Worm (Caenorhabditis elegans) whole organism, L4 larva: Measurements from ENCODE around the gene ZK355.2.

ENCODE experiments used
- D1046.2 ChIP-seq: fragments of 200-800 bp; sonication (Bioruptor generic); IDR thresholded peaks from 2 replicates; pipeline ENCODE4 v1.3.6; 2022; ENCODE audit warnings: missing genetic modification characterization, missing compliant biosample characterization
- F10B5.3 ChIP-seq: sonication (generic microtip); optimal IDR thresholded peaks from 2 replicates; lab custom pipeline; 2016; ENCODE audit warnings: mild to moderate bottlenecking, missing genetic modification characterization, missing compliant biosample characterization
- T26A8.4 ChIP-seq: fragments of 200-800 bp; sonication (Bioruptor generic); IDR thresholded peaks from 2 replicates; pipeline ENCODE4 v1.3.6; 2022; ENCODE audit warnings: missing genetic modification characterization, missing compliant biosample characterization
- Y48G9A.11 ChIP-seq: fragments of 200-800 bp; sonication (Bioruptor generic); IDR thresholded peaks from 2 replicates; pipeline ENCODE4 v1.3.6; 2022; ENCODE audit warnings: missing genetic modification reagents, missing genetic modification characterization, missing compliant biosample characterization
- Y75B8A.6 ChIP-seq: fragments of 200-800 bp; sonication (Bioruptor generic); IDR thresholded peaks from 2 replicates; pipeline ENCODE4 v1.3.6; 2022; ENCODE audit warnings: missing genetic modification reagents, missing genetic modification characterization, missing compliant biosample characterization
- aly-2 ChIP-seq: sonication (generic microtip); optimal IDR thresholded peaks from 2 replicates; lab custom pipeline; 2018; ENCODE audit warnings: missing biosample characterization, missing genetic modification characterization
- arid-1 ChIP-seq: fragments of 200-800 bp; sonication (Bioruptor generic); conservative IDR thresholded peaks from 2 replicates; pipeline ENCODE4 v1.3.6; 2022; ENCODE audit warnings: missing genetic modification reagents, missing genetic modification characterization, missing compliant biosample characterization
- ceh-32 ChIP-seq: sonication (generic microtip); optimal IDR thresholded peaks from 2 replicates; lab custom pipeline; 2016; ENCODE audit warnings: mild to moderate bottlenecking, missing genetic modification characterization, missing compliant biosample characterization; ENCODE audit not compliant: poor library complexity
- ceh-62 ChIP-seq: sonication (generic microtip); optimal IDR thresholded peaks from 2 replicates; lab custom pipeline; 2017; ENCODE audit warnings: missing biosample characterization, missing genetic modification characterization
- cey-2 ChIP-seq: sonication (generic microtip); optimal IDR thresholded peaks from 3 replicates; lab custom pipeline; 2017; ENCODE audit warnings: missing genetic modification characterization, mild to moderate bottlenecking, missing compliant biosample characterization, antibody characterized with exemption, borderline replicate concordance; ENCODE audit not compliant: insufficient read depth
- daf-12 ChIP-seq: fragments of 150-350 bp; optimal IDR thresholded peaks from 2 replicates; lab custom pipeline; 2014; ENCODE audit warnings: missing biosample characterization, missing genetic modification reagents, missing genetic modification characterization
- daf-19 ChIP-seq: fragments of 200-800 bp; sonication (Bioruptor generic); conservative IDR thresholded peaks from 2 replicates; pipeline ENCODE4 v1.3.6; 2022; ENCODE audit warnings: missing genetic modification characterization, missing compliant biosample characterization
- daf-8 ChIP-seq: fragments of 200-800 bp; sonication (Bioruptor generic); IDR thresholded peaks from 2 replicates; pipeline ENCODE4 v1.3.6; 2022; ENCODE audit warnings: missing genetic modification characterization, missing compliant biosample characterization
- dmd-6 ChIP-seq: fragments of 200-800 bp; sonication (Bioruptor generic); IDR thresholded peaks from 2 replicates; pipeline ENCODE4 v1.3.6; 2022; ENCODE audit warnings: missing genetic modification reagents, missing genetic modification characterization, missing compliant biosample characterization
- dmd-8 ChIP-seq: fragments of 200-800 bp; sonication (Bioruptor generic); IDR thresholded peaks from 2 replicates; pipeline ENCODE4 v1.3.6; 2022; ENCODE audit warnings: missing genetic modification characterization, missing compliant biosample characterization
- duxl-1 ChIP-seq: sonication (generic microtip); optimal IDR thresholded peaks from 2 replicates; lab custom pipeline; 2016; ENCODE audit warnings: mild to moderate bottlenecking, missing genetic modification characterization, moderate library complexity, missing compliant biosample characterization; ENCODE audit not compliant: poor library complexity
- dve-1 ChIP-seq: sonication (generic microtip); optimal IDR thresholded peaks from 2 replicates; lab custom pipeline; 2017; ENCODE audit warnings: antibody characterized with exemption, mild to moderate bottlenecking, missing genetic modification characterization, missing compliant biosample characterization; ENCODE audit not compliant: insufficient read depth
- egl-43 ChIP-seq: fragments of 200-800 bp; sonication (Bioruptor generic); IDR thresholded peaks from 2 replicates; pipeline ENCODE4 v1.3.6; 2022; ENCODE audit warnings: missing genetic modification reagents, missing genetic modification characterization, missing compliant biosample characterization
- gei-8 ChIP-seq: fragments of 200-800 bp; sonication (Bioruptor generic); optimal IDR thresholded peaks from 2 replicates; lab custom pipeline; 2018; ENCODE audit warnings: mild to moderate bottlenecking, missing genetic modification characterization, missing compliant biosample characterization
- hlh-11 ChIP-seq: fragments of 200-800 bp; sonication (Bioruptor generic); optimal IDR thresholded peaks from 2 replicates; lab custom pipeline; 2018; ENCODE audit warnings: mild to moderate bottlenecking, missing genetic modification characterization, missing compliant biosample characterization
- hlh-30 ChIP-seq: sonication (generic microtip); optimal IDR thresholded peaks from 2 replicates; lab custom pipeline; 2017; ENCODE audit warnings: antibody characterized with exemption, mild to moderate bottlenecking, missing genetic modification characterization, missing compliant biosample characterization; ENCODE audit not compliant: insufficient read depth
- jun-1 ChIP-seq: fragments of 150-350 bp; optimal IDR thresholded peaks from 2 replicates; lab custom pipeline; 2014; ENCODE audit warnings: missing biosample characterization, missing genetic modification reagents, missing genetic modification characterization
- lim-7 ChIP-seq: fragments of 200-800 bp; sonication (Bioruptor generic); IDR thresholded peaks from 2 replicates; pipeline ENCODE4 v1.3.6; 2022; ENCODE audit warnings: missing genetic modification characterization, missing compliant biosample characterization
- lin-38 ChIP-seq: fragments of 200-800 bp; sonication (Bioruptor generic); IDR thresholded peaks from 2 replicates; pipeline ENCODE4 v1.3.6; 2022; ENCODE audit warnings: missing genetic modification reagents, missing genetic modification characterization, missing compliant biosample characterization
- madf-9 ChIP-seq: fragments of 200-800 bp; sonication (Bioruptor generic); conservative IDR thresholded peaks from 2 replicates; pipeline ENCODE4 v1.3.6; 2022; ENCODE audit warnings: missing genetic modification reagents, missing genetic modification characterization, missing compliant biosample characterization
- mep-1 ChIP-seq: fragments of 150-350 bp; sonication (generic microtip); optimal IDR thresholded peaks from 3 replicates; lab custom pipeline; 2014; ENCODE audit warnings: missing biosample characterization, missing genetic modification characterization
- mxl-3 ChIP-seq: fragments of 200-800 bp; sonication (Bioruptor generic); optimal IDR thresholded peaks from 2 replicates; lab custom pipeline; 2018; ENCODE audit warnings: mild to moderate bottlenecking, missing genetic modification characterization, missing compliant biosample characterization
- nhr-10 ChIP-seq: fragments of 150-350 bp; optimal IDR thresholded peaks from 2 replicates; lab custom pipeline; 2014; ENCODE audit warnings: missing biosample characterization, missing genetic modification characterization
- nhr-102 ChIP-seq: sonication (generic microtip); optimal IDR thresholded peaks from 2 replicates; lab custom pipeline; 2016; ENCODE audit warnings: mild to moderate bottlenecking, missing genetic modification characterization, moderate library complexity, missing compliant biosample characterization
- nhr-237 ChIP-seq: sonication (generic microtip); optimal IDR thresholded peaks from 2 replicates; lab custom pipeline; 2017; ENCODE audit warnings: missing biosample characterization, missing genetic modification characterization
- nhr-25 ChIP-seq: sonication (generic microtip); optimal IDR thresholded peaks from 2 replicates; lab custom pipeline; 2017; ENCODE audit warnings: missing genetic modification characterization, mild to moderate bottlenecking, missing compliant biosample characterization, antibody characterized with exemption, moderate library complexity, borderline replicate concordance; ENCODE audit not compliant: insufficient read depth
- nhr-41 ChIP-seq: fragments of 200-800 bp; sonication (Bioruptor generic); IDR thresholded peaks from 2 replicates; pipeline ENCODE4 v1.3.6; 2022; ENCODE audit warnings: missing genetic modification reagents, missing genetic modification characterization, missing compliant biosample characterization
- nhr-42 ChIP-seq: fragments of 200-800 bp; sonication (Bioruptor generic); IDR thresholded peaks from 2 replicates; pipeline ENCODE4 v1.3.6; 2022; ENCODE audit warnings: missing genetic modification characterization, missing compliant biosample characterization
- nhr-6 ChIP-seq: fragments of 150-350 bp; optimal IDR thresholded peaks from 2 replicates; lab custom pipeline; 2014; ENCODE audit warnings: missing biosample characterization, missing genetic modification characterization
- nhr-77 ChIP-seq: fragments of 150-350 bp; optimal IDR thresholded peaks from 2 replicates; lab custom pipeline; 2014; ENCODE audit warnings: missing biosample characterization, missing genetic modification characterization
- pha-4 ChIP-seq, 2 experiments: fragments of 150-350 bp in 1 of 2; fragments of 200-800 bp in 1 of 2; sonication (Bioruptor generic) in 1 of 2; IDR thresholded peaks in 1 of 2; optimal IDR thresholded peaks in 1 of 2; 2 replicates each; pipeline versions ENCODE4 v1.3.6 to Lab custom; 2014 to 2022; ENCODE audit warnings: missing genetic modification characterization in 2 of 2, missing genetic modification reagents in 2 of 2, missing biosample characterization in 1 of 2, missing compliant biosample characterization in 1 of 2
- pqm-1 ChIP-seq: sonication (generic microtip); optimal IDR thresholded peaks from 2 replicates; lab custom pipeline; 2017; ENCODE audit warnings: missing biosample characterization, missing genetic modification characterization
- rbr-2 ChIP-seq: sonication (generic microtip); optimal IDR thresholded peaks from 2 replicates; lab custom pipeline; 2016; ENCODE audit warnings: missing genotype, missing genetic modification characterization, missing compliant biosample characterization
- sdz-12 ChIP-seq: fragments of 200-800 bp; sonication (Bioruptor generic); optimal IDR thresholded peaks from 2 replicates; lab custom pipeline; 2018; ENCODE audit warnings: mild to moderate bottlenecking, missing genetic modification characterization, missing compliant biosample characterization
- snpc-1.2 ChIP-seq: fragments of 200-800 bp; sonication (Bioruptor generic); IDR thresholded peaks from 2 replicates; pipeline ENCODE4 v1.3.6; 2022; ENCODE audit warnings: missing genetic modification reagents, missing genetic modification characterization, missing compliant biosample characterization
- spr-3 ChIP-seq: fragments of 200-800 bp; sonication (Bioruptor generic); optimal IDR thresholded peaks from 2 replicates; lab custom pipeline; 2018; ENCODE audit warnings: mild to moderate bottlenecking, missing genetic modification characterization, missing compliant biosample characterization
- tra-1 ChIP-seq: fragments of 200-800 bp; sonication (Bioruptor generic); IDR thresholded peaks from 2 replicates; pipeline ENCODE4 v1.3.6; 2022; ENCODE audit warnings: missing genetic modification reagents, missing genetic modification characterization, missing compliant biosample characterization
- unc-130 ChIP-seq: sonication (generic microtip); optimal IDR thresholded peaks from 2 replicates; lab custom pipeline; 2016; ENCODE audit warnings: missing genetic modification reagents, missing genetic modification characterization, missing compliant biosample characterization
- unc-62 ChIP-seq, 3 experiments: fragments of 150-350 bp in 1 of 3; sonication (generic microtip); optimal IDR thresholded peaks in 2 of 3; peaks in 1 of 3; 1 replicate in 1 of 3; 2 replicates in 2 of 3; lab custom pipeline; 2014 to 2017; ENCODE audit warnings: missing biosample characterization in 3 of 3, missing genetic modification characterization in 3 of 3, missing genetic modification reagents in 3 of 3, missing genotype in 1 of 3
- vab-7 ChIP-seq: fragments of 200-800 bp; sonication (Bioruptor generic); IDR thresholded peaks from 2 replicates; pipeline ENCODE4 v1.3.6; 2022; ENCODE audit warnings: missing genetic modification reagents, missing genetic modification characterization, missing compliant biosample characterization
- zag-1 ChIP-seq: fragments of 150-350 bp; optimal IDR thresholded peaks from 2 replicates; lab custom pipeline; 2014; ENCODE audit warnings: missing biosample characterization, missing genetic modification characterization
- zfp-2 ChIP-seq: sonication (generic microtip); optimal IDR thresholded peaks from 2 replicates; lab custom pipeline; 2016; ENCODE audit warnings: mild to moderate bottlenecking, missing genetic modification characterization, missing compliant biosample characterization
- zip-11 ChIP-seq: fragments of 200-800 bp; sonication (Bioruptor generic); IDR thresholded peaks from 2 replicates; pipeline ENCODE4 v1.3.6; 2022; ENCODE audit warnings: missing genetic modification characterization, missing compliant biosample characterization
- ztf-7 ChIP-seq: fragments of 150-350 bp; optimal IDR thresholded peaks from 2 replicates; lab custom pipeline; 2014; ENCODE audit warnings: missing biosample characterization, missing genetic modification characterization

Gene ZK355.2

DNA sequence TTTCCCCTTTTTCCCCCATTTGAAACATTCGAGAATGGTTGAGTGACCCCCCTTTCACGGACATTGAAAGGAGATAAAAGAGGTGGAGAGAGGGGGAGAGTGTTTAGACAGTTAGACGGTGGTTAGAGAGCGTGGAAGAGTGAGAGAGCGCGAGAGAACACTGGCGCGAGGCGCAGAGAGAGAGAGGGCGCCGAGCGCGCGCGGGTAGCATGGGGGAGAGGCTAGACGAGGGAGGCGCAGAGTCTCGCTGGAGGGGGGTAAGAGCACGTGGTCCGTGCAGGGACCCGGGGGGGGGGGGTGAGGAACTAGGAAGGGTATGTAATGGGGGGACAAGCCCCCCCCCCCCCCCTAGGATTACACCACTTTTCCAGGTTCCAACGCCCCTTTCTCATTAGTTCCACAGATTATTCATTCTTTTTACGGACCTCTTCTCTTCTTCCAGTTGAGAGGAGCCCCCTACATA, 50.3 kb downstream of the ZK355.2 start (continued):
- TF ChIP-seq spr-3: peak; percentile 91
- peak; percentile 54 for TF ChIP-seq zag-1 (tag; lab: Kevin White, UChicago)
- TF ChIP-seq aly-2 (tag; lab: Kevin White, UChicago): no peak
- TF ChIP-seq nhr-77 (tag; lab: Kevin White, UChicago): peak; percentile 87
- peak; percentile 31 for TF ChIP-seq pqm-1
- TF ChIP-seq ceh-62 (tag; lab: Kevin White, UChicago): no peak
- peak; percentile 29 for TF ChIP-seq ceh-32 (tag; lab: Kevin White, UChicago)
- TF ChIP-seq cey-2 (tag; lab: Kevin White, UChicago): no peak
- peak; percentile 90 for TF ChIP-seq nhr-6 (tag; lab: Kevin White, UChicago)
- TF ChIP-seq pha-4 (GFP tag; IDR thresholded peaks at IDR 0.05; lab: Robert Waterston, UW): peak; percentile 100
- TF ChIP-seq pha-4 (tag; optimal IDR thresholded peaks at IDR 0.05; lab: Kevin White, UChicago): peak; percentile 2
- TF ChIP-seq dve-1 (tag; lab: Kevin White, UChicago): peak; percentile 98
- TF ChIP-seq nhr-41: peak; percentile 97
- TF ChIP-seq vab-7 (GFP tag; lab: Robert Waterston, UW): peak; percentile 83
- TF ChIP-seq daf-12 (tag; lab: Kevin White, UChicago): no peak
- peak; percentile 96 for TF ChIP-seq T26A8.4
- TF ChIP-seq duxl-1 (tag; lab: Kevin White, UChicago): peak; percentile 92
- peak; percentile 98 for TF ChIP-seq hlh-11 (tag; lab: Kevin White, UChicago)
- TF ChIP-seq mep-1 (tag; lab: Kevin White, UChicago): peak; percentile 96
- TF ChIP-seq unc-62 (GFP tag; optimal IDR thresholded peaks at IDR 0.05 in 1 of 2; lab: Kevin White, UChicago): peak in 1 of 2 experiments; percentile 49
- TF ChIP-seq unc-62 (tag; optimal IDR thresholded peaks at IDR 0.05; lab: Kevin White, UChicago): no peak
- peak; percentile 80 for TF ChIP-seq lin-38 (GFP tag; lab: Robert Waterston, UW)
- TF ChIP-seq daf-8 (GFP tag; lab: Robert Waterston, UW): no peak
- peak; percentile 100 for TF ChIP-seq dmd-6 (GFP tag; lab: Robert Waterston, UW)
- TF ChIP-seq Y48G9A.11 (GFP tag; lab: Robert Waterston, UW): no peak
- no peak for TF ChIP-seq nhr-237
- TF ChIP-seq rbr-2 (tag; lab: Kevin White, UChicago): peak; percentile 81
- TF ChIP-seq Y75B8A.6 (GFP tag; lab: Robert Waterston, UW): peak; percentile 89
- no peak for TF ChIP-seq zip-11
- peak; percentile 6 for TF ChIP-seq F10B5.3 (tag; lab: Kevin White, UChicago)
- TF ChIP-seq daf-19 (GFP tag; lab: Robert Waterston, UW): no peak
- peak; percentile 93 for TF ChIP-seq nhr-25 (tag; lab: Kevin White, UChicago)
- TF ChIP-seq mxl-3 (GFP tag; lab: Kevin White, UChicago): peak; percentile 98
- TF ChIP-seq nhr-10: peak; percentile 73
- peak; percentile 98 for TF ChIP-seq gei-8 (GFP tag; lab: Kevin White, UChicago)
- TF ChIP-seq nhr-42: peak; percentile 86; the same call in 1 of the 2 replicates
- peak; percentile 94 for TF ChIP-seq madf-9 (GFP tag; lab: Robert Waterston, UW)
- peak; percentile 86 for TF ChIP-seq arid-1
- peak; percentile 99 for TF ChIP-seq tra-1 (GFP tag; lab: Robert Waterston, UW)
- TF ChIP-seq dmd-8 (GFP tag; lab: Robert Waterston, UW): peak; percentile 66; the same call in 1 of the 2 replicates
- TF ChIP-seq D1046.2 (GFP tag; lab: Robert Waterston, UW): peak; percentile 83; the same call in 1 of the 2 replicates
- peak; percentile 86 for TF ChIP-seq nhr-102 (tag; lab: Kevin White, UChicago)
- TF ChIP-seq egl-43 (GFP tag; lab: Robert Waterston, UW): peak; percentile 96
- TF ChIP-seq snpc-1.2: peak; percentile 58; the same call in 1 of the 2 replicates
- TF ChIP-seq unc-130 (GFP tag; lab: Kevin White, UChicago): no peak
- TF ChIP-seq sdz-12 (GFP tag; lab: Kevin White, UChicago): peak; percentile 77
- peak; percentile 63; the same call in 1 of the 2 replicates for TF ChIP-seq lim-7
- TF ChIP-seq hlh-30 (tag; lab: Kevin White, UChicago): peak; percentile 97
- TF ChIP-seq zfp-2 (tag; lab: Kevin White, UChicago): no peak
- TF ChIP-seq ztf-7 (tag; lab: Kevin White, UChicago): no peak
- TF ChIP-seq jun-1 (tag; lab: Kevin White, UChicago): peak; percentile 91
